Worm (Caenorhabditis elegans) whole organism, midembryonic: Measurements from ENCODE around the gene clec-28.

Source experiments
- T22C8.4 ChIP-seq: fragments of 200-800 bp; sonication (Bioruptor generic); IDR thresholded peaks from 2 replicates; pipeline ENCODE4 v1.3.6; 2022; ENCODE audit warnings: missing genetic modification characterization, missing compliant biosample characterization
- flt-1 ChIP-seq: fragments of 200-800 bp; sonication (Bioruptor generic); IDR thresholded peaks from 2 replicates; pipeline ENCODE4 v1.3.6; 2022; ENCODE audit warnings: missing genetic modification characterization, missing compliant biosample characterization
- med-1 ChIP-seq: sonication (generic microtip); optimal IDR thresholded peaks from 2 replicates; lab custom pipeline; 2017; ENCODE audit warnings: missing genetic modification characterization, mild to moderate bottlenecking, missing compliant biosample characterization, antibody characterized with exemption, missing genetic modification reagents; ENCODE audit not compliant: insufficient read depth
- ref-1 ChIP-seq: fragments of 200-800 bp; sonication (Bioruptor generic); conservative IDR thresholded peaks from 2 replicates; pipeline ENCODE4 v1.3.6; 2022; ENCODE audit warnings: missing genetic modification reagents, missing genetic modification characterization, missing compliant biosample characterization
- tab-1 ChIP-seq: fragments of 200-800 bp; sonication (Bioruptor generic); IDR thresholded peaks from 2 replicates; pipeline ENCODE4 v1.3.6; 2022; ENCODE audit warnings: missing genetic modification characterization, missing compliant biosample characterization
- ztf-23 ChIP-seq: fragments of 200-800 bp; sonication (Bioruptor generic); IDR thresholded peaks from 2 replicates; pipeline ENCODE4 v1.3.6; 2022; ENCODE audit warnings: missing genetic modification reagents, missing genetic modification characterization, missing compliant biosample characterization
- ztf-29 ChIP-seq: fragments of 200-800 bp; sonication (Bioruptor generic); IDR thresholded peaks from 2 replicates; pipeline ENCODE4 v1.3.6; 2022; ENCODE audit warnings: missing genetic modification reagents, missing genetic modification characterization, missing compliant biosample characterization

- no peak for TF ChIP-seq ztf-23 (GFP tag; lab: Robert Waterston, UW)
- TF ChIP-seq med-1 (GFP tag; lab: Kevin White, UChicago), result no peak
- no peak for TF ChIP-seq tab-1
- TF ChIP-seq flt-1, result no peak
- no peak for TF ChIP-seq ztf-29 (GFP tag; lab: Robert Waterston, UW)
- no peak for TF ChIP-seq T22C8.4 (GFP tag; lab: Robert Waterston, UW)
- no peak for TF ChIP-seq ref-1 (GFP tag; lab: Robert Waterston, UW)
Observed at ce11 chrV:16840961-16841360, 24.5 kb upstream of the clec-28 start, which contains the start of gene clec-40.
